Fruit fly (Drosophila melanogaster) whole organism, embryonic: ENCODE results near the gene CG13810.

Experiments used
- Ada2b ChIP-seq: fragments of 200-800 bp; sonication (Bioruptor generic); IDR thresholded peaks from 2 replicates; pipeline ENCODE4 v1.3.6; 2022; ENCODE audit warnings: missing biosample characterization, missing genetic modification characterization
- B-H2 ChIP-seq: fragments of 200-800 bp; sonication (Bioruptor generic); optimal IDR thresholded peaks from 2 replicates; lab custom pipeline; 2018; ENCODE audit warnings: missing biosample characterization, mild to moderate bottlenecking, missing genetic modification characterization
- BEAF-32 ChIP-seq: fragments of 200-800 bp; sonication (Bioruptor generic); optimal IDR thresholded peaks from 3 replicates; lab custom pipeline; 2017; ENCODE audit warnings: missing biosample characterization, missing genetic modification characterization, mild to moderate bottlenecking, moderate library complexity, missing genetic modification reagents
- CG10209 ChIP-seq: fragments of 200-800 bp; sonication (Bioruptor generic); optimal IDR thresholded peaks from 3 replicates; lab custom pipeline; 2017; ENCODE audit warnings: missing biosample characterization, mild to moderate bottlenecking, missing genetic modification characterization, missing genetic modification reagents
- CG1024 ChIP-seq: fragments of 200-800 bp; sonication (Bioruptor generic); IDR thresholded peaks from 2 replicates; pipeline ENCODE4 v1.3.6; 2022; ENCODE audit warnings: missing biosample characterization, missing genetic modification characterization
- CG11456 ChIP-seq: fragments of 200-800 bp; sonication (Bioruptor generic); IDR thresholded peaks from 3 replicates; pipeline ENCODE4 v1.3.6; 2022; ENCODE audit warnings: missing biosample characterization, missing genetic modification characterization
- CG11695 ChIP-seq: fragments of 200-800 bp; sonication (Bioruptor generic); IDR thresholded peaks from 3 replicates; pipeline ENCODE4 v1.3.6; 2022; ENCODE audit warnings: missing biosample characterization, missing genetic modification characterization
- CG12236 ChIP-seq: fragments of 200-800 bp; sonication (Bioruptor generic); optimal IDR thresholded peaks from 2 replicates; lab custom pipeline; 2016; ENCODE audit warnings: missing biosample characterization, missing genetic modification characterization
- CG14050 ChIP-seq: fragments of 200-800 bp; sonication (Bioruptor generic); IDR thresholded peaks from 3 replicates; pipeline ENCODE4 v1.3.6; 2022; ENCODE audit warnings: missing biosample characterization, missing genetic modification characterization
- CG14441 ChIP-seq: fragments of 200-800 bp; sonication (Bioruptor generic); IDR thresholded peaks from 2 replicates; pipeline ENCODE4 v1.3.6; 2022; ENCODE audit warnings: missing biosample characterization, missing genetic modification characterization
- CG14860 ChIP-seq: fragments of 200-800 bp; sonication (Bioruptor generic); IDR thresholded peaks from 3 replicates; pipeline ENCODE4 v1.3.6; 2022; ENCODE audit warnings: missing biosample characterization, missing genetic modification characterization; ENCODE audit not compliant: partially characterized antibody
- CG17359 ChIP-seq: fragments of 200-800 bp; sonication (Bioruptor generic); optimal IDR thresholded peaks from 3 replicates; lab custom pipeline; 2018; ENCODE audit warnings: missing biosample characterization, mild to moderate bottlenecking, missing genetic modification characterization, moderate library complexity
- CG1792 ChIP-seq: fragments of 200-800 bp; sonication (Bioruptor generic); optimal IDR thresholded peaks from 2 replicates; lab custom pipeline; 2016; ENCODE audit warnings: missing biosample characterization, missing genetic modification characterization
- CG30431 ChIP-seq: fragments of 200-800 bp; sonication (Bioruptor generic); optimal IDR thresholded peaks from 2 replicates; lab custom pipeline; 2017; ENCODE audit warnings: missing biosample characterization, missing genetic modification characterization
- CG5953 ChIP-seq: fragments of 200-800 bp; sonication (Bioruptor generic); IDR thresholded peaks from 2 replicates; pipeline ENCODE4 v1.3.6; 2022; ENCODE audit warnings: missing biosample characterization, missing genetic modification characterization
- CG7556 ChIP-seq: fragments of 200-800 bp; sonication (Bioruptor generic); optimal IDR thresholded peaks from 2 replicates; lab custom pipeline; 2017; ENCODE audit warnings: missing biosample characterization, mild to moderate bottlenecking, missing genetic modification characterization
- CG8924 ChIP-seq: fragments of 200-800 bp; optimal IDR thresholded peaks from 3 replicates; lab custom pipeline; 2019; ENCODE audit warnings: missing biosample characterization, mild to moderate bottlenecking, missing genetic modification characterization, moderate library complexity
- Elba2 ChIP-seq: fragments of 200-800 bp; sonication (Bioruptor generic); optimal IDR thresholded peaks from 3 replicates; lab custom pipeline; 2016; ENCODE audit warnings: missing biosample characterization, missing genetic modification characterization
- GATAe ChIP-seq: fragments of 200-800 bp; sonication (Bioruptor generic); conservative IDR thresholded peaks from 2 replicates; pipeline ENCODE4 v1.3.6; 2022; ENCODE audit warnings: missing biosample characterization, missing genetic modification characterization
- H15 ChIP-seq: fragments of 200-800 bp; sonication (Bioruptor generic); IDR thresholded peaks from 3 replicates; pipeline ENCODE4 v1.3.6; 2022; ENCODE audit warnings: missing biosample characterization, missing genetic modification characterization
- Meics ChIP-seq: fragments of 200-800 bp; sonication (Bioruptor generic); optimal IDR thresholded peaks from 2 replicates; lab custom pipeline; 2017; ENCODE audit warnings: missing biosample characterization, mild to moderate bottlenecking, missing genetic modification characterization
- Mrtf ChIP-seq: fragments of 200-800 bp; sonication (Bioruptor generic); IDR thresholded peaks from 3 replicates; pipeline ENCODE4 v1.3.6; 2022; ENCODE audit warnings: missing biosample characterization, missing genetic modification characterization
- Myb ChIP-seq: fragments of 200-800 bp; sonication (Bioruptor generic); optimal IDR thresholded peaks from 2 replicates; lab custom pipeline; 2016; ENCODE audit warnings: missing biosample characterization, missing genetic modification characterization
- Neu2 ChIP-seq: fragments of 200-800 bp; sonication (Bioruptor generic); optimal IDR thresholded peaks from 3 replicates; lab custom pipeline; 2016; ENCODE audit warnings: missing biosample characterization, missing genetic modification characterization, borderline replicate concordance
- Six4 ChIP-seq: fragments of 200-800 bp; sonication (Bioruptor generic); optimal IDR thresholded peaks from 2 replicates; lab custom pipeline; 2016; ENCODE audit warnings: missing biosample characterization, missing genetic modification characterization
- Ssrp ChIP-seq: fragments of 200-800 bp; sonication (Bioruptor generic); optimal IDR thresholded peaks from 2 replicates; lab custom pipeline; 2018; ENCODE audit warnings: missing biosample characterization, mild to moderate bottlenecking, missing genetic modification characterization, moderate library complexity
- Taf1 ChIP-seq: fragments of 200-800 bp; sonication (Bioruptor generic); IDR thresholded peaks from 2 replicates; pipeline ENCODE4 v1.3.6; 2022; ENCODE audit warnings: missing biosample characterization, missing genetic modification characterization
- ac ChIP-seq: fragments of 200-800 bp; sonication (Bioruptor generic); optimal IDR thresholded peaks from 3 replicates; lab custom pipeline; 2017; ENCODE audit warnings: missing biosample characterization, mild to moderate bottlenecking, missing genetic modification characterization
- ash1 ChIP-seq: fragments of 200-800 bp; sonication (Bioruptor generic); optimal IDR thresholded peaks from 2 replicates; lab custom pipeline; 2018; ENCODE audit warnings: missing biosample characterization, mild to moderate bottlenecking, missing genetic modification characterization
- croc ChIP-seq: fragments of 200-800 bp; sonication (Bioruptor generic); conservative IDR thresholded peaks from 3 replicates; pipeline ENCODE4 v1.3.6; 2022; ENCODE audit warnings: missing biosample characterization, missing genetic modification characterization
- crp ChIP-seq, 2 experiments: fragments of 200-800 bp; sonication (Bioruptor generic); optimal IDR thresholded peaks; 2 replicates in 1 of 2; 3 replicates in 1 of 2; lab custom pipeline; 2017; ENCODE audit warnings: missing biosample characterization in 2 of 2, missing genetic modification characterization in 2 of 2, mild to moderate bottlenecking in 1 of 2, moderate library complexity in 1 of 2
- dan ChIP-seq: fragments of 200-800 bp; sonication (Bioruptor generic); IDR thresholded peaks from 2 replicates; pipeline ENCODE4 v1.3.6; 2022; ENCODE audit warnings: missing biosample characterization, missing genetic modification characterization
- dmrt99B ChIP-seq: fragments of 200-800 bp; sonication (Bioruptor generic); optimal IDR thresholded peaks from 2 replicates; lab custom pipeline; 2018; ENCODE audit warnings: missing biosample characterization, mild to moderate bottlenecking, missing genetic modification characterization, moderate library complexity
- dysf ChIP-seq: fragments of 200-800 bp; sonication (Bioruptor generic); IDR thresholded peaks from 3 replicates; pipeline ENCODE4 v1.3.6; 2022; ENCODE audit warnings: missing biosample characterization, missing genetic modification characterization
- ftz-f1 ChIP-seq: fragments of 200-800 bp; sonication (Bioruptor generic); optimal IDR thresholded peaks from 2 replicates; lab custom pipeline; 2016; ENCODE audit warnings: missing biosample characterization, missing genetic modification characterization
- gfzf ChIP-seq: fragments of 200-800 bp; sonication (Bioruptor generic); optimal IDR thresholded peaks from 2 replicates; lab custom pipeline; 2016; ENCODE audit warnings: missing biosample characterization, mild to moderate bottlenecking, missing genetic modification characterization, moderate library complexity
- insv ChIP-seq, 2 experiments: fragments of 200-800 bp; sonication (Bioruptor generic); optimal IDR thresholded peaks; 3 replicates each; lab custom pipeline; 2016 to 2018; ENCODE audit warnings: missing biosample characterization in 2 of 2, missing genetic modification characterization in 2 of 2
- jigr1 ChIP-seq: fragments of 200-800 bp; sonication (Bioruptor generic); IDR thresholded peaks from 3 replicates; pipeline ENCODE4 v1.3.6; 2022; ENCODE audit warnings: missing biosample characterization, missing genetic modification characterization
- knrl ChIP-seq: fragments of 200-800 bp; sonication (Bioruptor generic); IDR thresholded peaks from 3 replicates; pipeline ENCODE4 v1.3.6; 2022; ENCODE audit warnings: missing biosample characterization, missing genetic modification characterization; ENCODE audit not compliant: partially characterized antibody
- luna ChIP-seq: fragments of 200-800 bp; sonication (Bioruptor generic); optimal IDR thresholded peaks from 2 replicates; lab custom pipeline; 2016; ENCODE audit warnings: missing biosample characterization, missing genetic modification characterization
- mirr ChIP-seq: fragments of 200-800 bp; sonication (Bioruptor generic); optimal IDR thresholded peaks from 3 replicates; lab custom pipeline; 2018; ENCODE audit warnings: missing biosample characterization, mild to moderate bottlenecking, missing genetic modification characterization
- onecut ChIP-seq: fragments of 200-800 bp; sonication (Bioruptor generic); IDR thresholded peaks from 2 replicates; pipeline ENCODE4 v1.3.6; 2022; ENCODE audit warnings: missing biosample characterization, missing genetic modification characterization
- pros ChIP-seq: fragments of 200-800 bp; sonication (Bioruptor generic); optimal IDR thresholded peaks from 3 replicates; lab custom pipeline; 2019; ENCODE audit warnings: missing biosample characterization, mild to moderate bottlenecking, missing genetic modification characterization, moderate library complexity
- pzg ChIP-seq: fragments of 200-800 bp; sonication (Bioruptor generic); optimal IDR thresholded peaks from 3 replicates; lab custom pipeline; 2018; ENCODE audit warnings: missing biosample characterization, mild to moderate bottlenecking, missing genetic modification characterization, moderate library complexity
- ranshi ChIP-seq: fragments of 200-800 bp; sonication (Bioruptor generic); IDR thresholded peaks from 2 replicates; pipeline ENCODE4 v1.3.6; 2022; ENCODE audit warnings: missing biosample characterization, missing genetic modification characterization
- scrt ChIP-seq: fragments of 200-800 bp; sonication (Bioruptor generic); optimal IDR thresholded peaks from 2 replicates; lab custom pipeline; 2018; ENCODE audit warnings: missing biosample characterization, mild to moderate bottlenecking, missing genetic modification characterization, moderate library complexity
- slbo ChIP-seq: fragments of 200-800 bp; sonication (Bioruptor generic); IDR thresholded peaks from 2 replicates; pipeline ENCODE4 v1.3.6; 2022; ENCODE audit warnings: missing biosample characterization, missing genetic modification characterization
- toy ChIP-seq: fragments of 200-800 bp; sonication (Bioruptor generic); IDR thresholded peaks from 2 replicates; pipeline ENCODE4 v1.3.6; 2022; ENCODE audit warnings: missing biosample characterization, missing genetic modification characterization
- twi ChIP-seq: fragments of 200-800 bp; optimal IDR thresholded peaks from 2 replicates; lab custom pipeline; 2019; ENCODE audit warnings: missing biosample characterization, mild to moderate bottlenecking, missing genetic modification characterization, moderate library complexity
- zfh1 ChIP-seq: fragments of 200-800 bp; sonication (Bioruptor generic); IDR thresholded peaks from 3 replicates; pipeline ENCODE4 v1.3.6; 2022; ENCODE audit warnings: missing biosample characterization, missing genetic modification characterization

CG13810 gene

dm6 chr3L:2151588-2152372 lies 34.0 kb upstream of the CG13810 start, which contains the start of gene zormin (continued):
- peak; percentile 14 for TF ChIP-seq Six4
- no peak for TF ChIP-seq luna (GFP tag; lab: Kevin White, UChicago)
- TF ChIP-seq croc = peak; percentile 13; the same call in 1 of the 3 replicates
- no peak for TF ChIP-seq CG10209 (GFP tag; lab: Kevin White, UChicago)
- TF ChIP-seq Myb (GFP tag; lab: Kevin White, UChicago) = no peak
- TF ChIP-seq ash1 (GFP tag; lab: Kevin White, UChicago) = no peak
- TF ChIP-seq CG17359 = peak; percentile 40
- TF ChIP-seq toy (GFP tag; lab: Robert Waterston, UW) = no peak
- no peak for TF ChIP-seq Elba2 (GFP tag; lab: Kevin White, UChicago)
- TF ChIP-seq H15 (GFP tag; lab: Robert Waterston, UW) = no peak
- TF ChIP-seq ftz-f1 (GFP tag; lab: Kevin White, UChicago) = no peak
- no peak for TF ChIP-seq CG7556 (GFP tag; lab: Kevin White, UChicago)
- TF ChIP-seq twi (tag; lab: Kevin White, UChicago) = no peak
- TF ChIP-seq Taf1 (GFP tag; lab: Robert Waterston, UW) = no peak
- no peak for TF ChIP-seq CG5953
- TF ChIP-seq Meics (GFP tag; lab: Kevin White, UChicago) = no peak
- no peak for TF ChIP-seq ranshi (GFP tag; lab: Robert Waterston, UW)
- no peak for TF ChIP-seq CG30431 (GFP tag; lab: Kevin White, UChicago)
- TF ChIP-seq Ada2b (GFP tag; lab: Robert Waterston, UW) = no peak
- no peak for TF ChIP-seq CG11695
- no peak for TF ChIP-seq slbo (GFP tag; lab: Robert Waterston, UW)
- TF ChIP-seq CG14050 (GFP tag; lab: Robert Waterston, UW) = no peak
- TF ChIP-seq gfzf (GFP tag; lab: Kevin White, UChicago) = no peak
- peak; percentile 7 for TF ChIP-seq onecut
- TF ChIP-seq CG1024 (GFP tag; lab: Robert Waterston, UW) = no peak
- TF ChIP-seq BEAF-32 (GFP tag; lab: Kevin White, UChicago) = no peak
- TF ChIP-seq knrl = no peak
- TF ChIP-seq CG8924 (tag; lab: Kevin White, UChicago) = no peak
- TF ChIP-seq dmrt99B (tag; lab: Kevin White, UChicago) = peak; percentile 66
- no peak for TF ChIP-seq dan (GFP tag; lab: Robert Waterston, UW)
- no peak for TF ChIP-seq Neu2 (GFP tag; lab: Kevin White, UChicago)
- TF ChIP-seq zfh1 (GFP tag; lab: Robert Waterston, UW) = no peak
- peak; percentile 33 for TF ChIP-seq pros (GFP tag; lab: Kevin White, UChicago)
- no peak for TF ChIP-seq ac (GFP tag; lab: Kevin White, UChicago)
- TF ChIP-seq insv (GFP tag; optimal IDR thresholded peaks at IDR 0.05; lab: Kevin White, UChicago) = no peak
- no peak for TF ChIP-seq GATAe (GFP tag; lab: Robert Waterston, UW)
- TF ChIP-seq CG11456 = no peak
- TF ChIP-seq jigr1 (GFP tag; lab: Robert Waterston, UW) = no peak
- no peak for TF ChIP-seq B-H2
- no peak for TF ChIP-seq Ssrp (tag; lab: Kevin White, UChicago)
- TF ChIP-seq dysf (GFP tag; lab: Robert Waterston, UW) = peak; percentile 55; the same call in 2 of the 3 replicates
- peak; percentile 39; the same call in 1 of the 2 replicates for TF ChIP-seq CG14441
- no peak for TF ChIP-seq CG14860 (GFP tag; lab: Robert Waterston, UW)
- no peak for TF ChIP-seq mirr (GFP tag; lab: Kevin White, UChicago)
- TF ChIP-seq CG12236 (GFP tag; lab: Kevin White, UChicago) = no peak
- TF ChIP-seq pzg (GFP tag; lab: Kevin White, UChicago) = no peak
- TF ChIP-seq Mrtf = no peak
- TF ChIP-seq crp (GFP tag; optimal IDR thresholded peaks at IDR 0.05; lab: Kevin White, UChicago) = no peak
- TF ChIP-seq CG1792 = no peak
- TF ChIP-seq scrt (GFP tag; lab: Kevin White, UChicago) = no peak
